Fruit fly (Drosophila melanogaster) whole organism, embryonic: Measurements from ENCODE around the gene Ubqn.

ENCODE experiments used
- Ada2b ChIP-seq: fragments of 200-800 bp; sonication (Bioruptor generic); IDR thresholded peaks from 2 replicates; pipeline ENCODE4 v1.3.6; 2022; ENCODE audit warnings: missing biosample characterization, missing genetic modification characterization
- CG13424 ChIP-seq: fragments of 200-800 bp; sonication (Bioruptor generic); optimal IDR thresholded peaks from 2 replicates; lab custom pipeline; 2019; ENCODE audit warnings: missing biosample characterization, mild to moderate bottlenecking, missing genetic modification characterization, moderate library complexity
- CG14965 ChIP-seq: fragments of 200-800 bp; sonication (Bioruptor generic); optimal IDR thresholded peaks from 2 replicates; lab custom pipeline; 2016; ENCODE audit warnings: missing biosample characterization, missing genetic modification characterization, borderline replicate concordance
- CG15073 ChIP-seq: fragments of 200-800 bp; sonication (Bioruptor generic); optimal IDR thresholded peaks from 2 replicates; lab custom pipeline; 2016; ENCODE audit warnings: missing biosample characterization, missing genetic modification characterization
- CG1529 ChIP-seq: fragments of 200-800 bp; sonication (Bioruptor generic); optimal IDR thresholded peaks from 3 replicates; lab custom pipeline; 2018; ENCODE audit warnings: missing biosample characterization, missing genetic modification characterization
- CG17361 ChIP-seq: fragments of 200-800 bp; sonication (Bioruptor generic); IDR thresholded peaks from 3 replicates; pipeline ENCODE4 v1.3.6; 2022; ENCODE audit warnings: missing biosample characterization, missing genetic modification characterization
- CG17802 ChIP-seq: fragments of 200-800 bp; sonication (Bioruptor generic); optimal IDR thresholded peaks from 2 replicates; lab custom pipeline; 2018; ENCODE audit warnings: missing biosample characterization, mild to moderate bottlenecking, missing genetic modification characterization, moderate library complexity
- CG17829 ChIP-seq: fragments of 200-800 bp; optimal IDR thresholded peaks from 2 replicates; lab custom pipeline; 2019; ENCODE audit warnings: missing biosample characterization, mild to moderate bottlenecking, missing genetic modification characterization, moderate library complexity
- CG17912 ChIP-seq: fragments of 200-800 bp; sonication (Bioruptor generic); optimal IDR thresholded peaks from 2 replicates; lab custom pipeline; 2018; ENCODE audit warnings: missing biosample characterization, mild to moderate bottlenecking, missing genetic modification characterization
- CG30431 ChIP-seq: fragments of 200-800 bp; sonication (Bioruptor generic); optimal IDR thresholded peaks from 2 replicates; lab custom pipeline; 2017; ENCODE audit warnings: missing biosample characterization, missing genetic modification characterization
- CG32767 ChIP-seq: fragments of 200-800 bp; sonication (Bioruptor generic); IDR thresholded peaks from 2 replicates; pipeline ENCODE4 v1.3.6; 2022; ENCODE audit warnings: missing biosample characterization, missing genetic modification characterization
- CG3281 ChIP-seq: fragments of 200-800 bp; sonication (Bioruptor generic); optimal IDR thresholded peaks from 3 replicates; lab custom pipeline; 2017; ENCODE audit warnings: missing biosample characterization, mild to moderate bottlenecking, missing genetic modification characterization
- CG3407 ChIP-seq: fragments of 200-800 bp; sonication (Bioruptor generic); optimal IDR thresholded peaks from 2 replicates; lab custom pipeline; 2018; ENCODE audit warnings: missing biosample characterization, mild to moderate bottlenecking, missing genetic modification characterization
- CG3838 ChIP-seq: fragments of 200-800 bp; sonication (Bioruptor generic); optimal IDR thresholded peaks from 3 replicates; lab custom pipeline; 2016; ENCODE audit warnings: missing biosample characterization, missing genetic modification characterization
- CG7928 ChIP-seq: fragments of 200-800 bp; sonication (Bioruptor generic); optimal IDR thresholded peaks from 2 replicates; lab custom pipeline; 2017; ENCODE audit warnings: missing biosample characterization, mild to moderate bottlenecking, missing genetic modification characterization
- CG7963 ChIP-seq: fragments of 200-800 bp; sonication (Bioruptor generic); IDR thresholded peaks from 3 replicates; pipeline ENCODE4 v1.3.6; 2022; ENCODE audit warnings: missing biosample characterization, missing genetic modification characterization; ENCODE audit not compliant: partially characterized antibody
- CG7987 ChIP-seq: fragments of 200-800 bp; sonication (Bioruptor generic); optimal IDR thresholded peaks from 2 replicates; lab custom pipeline; 2018; ENCODE audit warnings: missing biosample characterization, mild to moderate bottlenecking, missing genetic modification characterization, moderate library complexity
- CG9437 ChIP-seq: fragments of 200-800 bp; sonication (Bioruptor generic); optimal IDR thresholded peaks from 2 replicates; lab custom pipeline; 2018; ENCODE audit warnings: missing biosample characterization, mild to moderate bottlenecking, missing genetic modification characterization
- HHEX ChIP-seq: fragments of 200-800 bp; sonication (Bioruptor generic); optimal IDR thresholded peaks from 3 replicates; lab custom pipeline; 2017; ENCODE audit warnings: missing biosample characterization, mild to moderate bottlenecking, missing genetic modification characterization, missing genetic modification reagents
- HLH54F ChIP-seq: fragments of 200-800 bp; sonication (Bioruptor generic); optimal IDR thresholded peaks from 3 replicates; lab custom pipeline; 2016; ENCODE audit warnings: missing biosample characterization, missing genetic modification characterization
- Hand ChIP-seq: fragments of 200-800 bp; sonication (Bioruptor generic); optimal IDR thresholded peaks from 2 replicates; lab custom pipeline; 2017; ENCODE audit warnings: mild to moderate bottlenecking, missing biosample characterization, missing genetic modification reagents, missing genetic modification characterization
- HmgZ ChIP-seq: fragments of 200-800 bp; sonication (Bioruptor generic); optimal IDR thresholded peaks from 2 replicates; lab custom pipeline; 2018; ENCODE audit warnings: missing biosample characterization, mild to moderate bottlenecking, missing genetic modification characterization
- Max ChIP-seq: fragments of 200-800 bp; sonication (Bioruptor generic); optimal IDR thresholded peaks from 2 replicates; lab custom pipeline; 2016; ENCODE audit warnings: missing biosample characterization, mild to moderate bottlenecking, missing genetic modification characterization
- Opbp ChIP-seq: fragments of 200-800 bp; sonication (Bioruptor generic); IDR thresholded peaks from 3 replicates; pipeline ENCODE4 v1.3.6; 2022; ENCODE audit warnings: missing biosample characterization, missing genetic modification characterization; ENCODE audit not compliant: partially characterized antibody
- Scr ChIP-seq: fragments of 200-800 bp; sonication (Bioruptor generic); IDR thresholded peaks from 2 replicates; pipeline ENCODE4 v1.3.6; 2022; ENCODE audit warnings: missing biosample characterization, missing genetic modification characterization; ENCODE audit not compliant: partially characterized antibody
- Sin3A ChIP-seq: fragments of >200 bp; optimal IDR thresholded peaks from 2 replicates; lab custom pipeline; 2018
- Sox100B ChIP-seq: fragments of 200-800 bp; sonication (Bioruptor generic); optimal IDR thresholded peaks from 3 replicates; lab custom pipeline; 2018; ENCODE audit warnings: missing biosample characterization, mild to moderate bottlenecking, missing genetic modification characterization
- Sry-β ChIP-seq: fragments of 200-800 bp; sonication (Bioruptor generic); optimal IDR thresholded peaks from 2 replicates; lab custom pipeline; 2018; ENCODE audit warnings: missing biosample characterization, mild to moderate bottlenecking, missing genetic modification characterization, moderate library complexity
- Xbp1 ChIP-seq: fragments of 200-800 bp; sonication (Bioruptor generic); optimal IDR thresholded peaks from 3 replicates; lab custom pipeline; 2016; ENCODE audit warnings: missing biosample characterization, mild to moderate bottlenecking, missing genetic modification characterization
- dan ChIP-seq: fragments of 200-800 bp; sonication (Bioruptor generic); IDR thresholded peaks from 2 replicates; pipeline ENCODE4 v1.3.6; 2022; ENCODE audit warnings: missing biosample characterization, missing genetic modification characterization
- ems ChIP-seq: fragments of 200-800 bp; sonication (Bioruptor generic); optimal IDR thresholded peaks from 3 replicates; lab custom pipeline; 2016; ENCODE audit warnings: missing biosample characterization, missing genetic modification characterization
- gsb ChIP-seq: fragments of 200-800 bp; sonication (Bioruptor generic); IDR thresholded peaks from 2 replicates; pipeline ENCODE4 v1.3.6; 2022; ENCODE audit warnings: missing biosample characterization, missing genetic modification characterization
- jumu ChIP-seq: fragments of 200-800 bp; sonication (Bioruptor generic); optimal IDR thresholded peaks from 3 replicates; lab custom pipeline; 2016; ENCODE audit warnings: missing biosample characterization, missing genetic modification characterization
- ken ChIP-seq: fragments of 200-800 bp; sonication (Bioruptor generic); IDR thresholded peaks from 3 replicates; pipeline ENCODE4 v1.3.6; 2022; ENCODE audit warnings: missing biosample characterization, missing genetic modification characterization
- lilli ChIP-seq: fragments of 200-800 bp; sonication (Bioruptor generic); optimal IDR thresholded peaks from 3 replicates; lab custom pipeline; 2016; ENCODE audit warnings: missing biosample characterization, missing genetic modification characterization
- mld ChIP-seq: fragments of 200-800 bp; sonication (Bioruptor generic); IDR thresholded peaks from 3 replicates; pipeline ENCODE4 v1.3.6; 2022; ENCODE audit warnings: missing biosample characterization, missing genetic modification characterization; ENCODE audit not compliant: partially characterized antibody
- odd ChIP-seq: fragments of 200-800 bp; sonication (Bioruptor generic); optimal IDR thresholded peaks from 2 replicates; lab custom pipeline; 2017; ENCODE audit warnings: missing biosample characterization, mild to moderate bottlenecking, missing genetic modification characterization
- onecut ChIP-seq: fragments of 200-800 bp; sonication (Bioruptor generic); IDR thresholded peaks from 2 replicates; pipeline ENCODE4 v1.3.6; 2022; ENCODE audit warnings: missing biosample characterization, missing genetic modification characterization
- pb ChIP-seq: fragments of 200-800 bp; sonication (Bioruptor generic); optimal IDR thresholded peaks from 3 replicates; lab custom pipeline; 2016; ENCODE audit warnings: missing biosample characterization, missing genetic modification characterization
- phol ChIP-seq: fragments of 200-800 bp; sonication (Bioruptor generic); optimal IDR thresholded peaks from 3 replicates; lab custom pipeline; 2018; ENCODE audit warnings: missing biosample characterization, mild to moderate bottlenecking, missing genetic modification characterization, moderate library complexity
- ro ChIP-seq: fragments of 200-800 bp; sonication (Bioruptor generic); IDR thresholded peaks from 2 replicates; pipeline ENCODE4 v1.3.6; 2022; ENCODE audit warnings: missing biosample characterization, missing genetic modification characterization
- run ChIP-seq: fragments of 200-800 bp; sonication (Bioruptor generic); optimal IDR thresholded peaks from 3 replicates; lab custom pipeline; 2018; ENCODE audit warnings: missing biosample characterization, mild to moderate bottlenecking, missing genetic modification characterization
- slou ChIP-seq: fragments of 200-800 bp; sonication (Bioruptor generic); optimal IDR thresholded peaks from 3 replicates; lab custom pipeline; 2016; ENCODE audit warnings: missing biosample characterization, missing genetic modification characterization
- slp2 ChIP-seq: fragments of 200-800 bp; sonication (Bioruptor generic); optimal IDR thresholded peaks from 2 replicates; lab custom pipeline; 2016; ENCODE audit warnings: missing biosample characterization, missing genetic modification characterization
- tin ChIP-seq: fragments of 200-800 bp; sonication (Bioruptor generic); optimal IDR thresholded peaks from 3 replicates; lab custom pipeline; 2016; ENCODE audit warnings: missing biosample characterization, missing genetic modification characterization
- trem ChIP-seq: fragments of 200-800 bp; optimal IDR thresholded peaks from 3 replicates; lab custom pipeline; 2019; ENCODE audit warnings: missing biosample characterization, mild to moderate bottlenecking, missing genetic modification characterization, moderate library complexity
- twi ChIP-seq: fragments of 200-800 bp; optimal IDR thresholded peaks from 2 replicates; lab custom pipeline; 2019; ENCODE audit warnings: missing biosample characterization, mild to moderate bottlenecking, missing genetic modification characterization, moderate library complexity
- tx ChIP-seq: fragments of 200-800 bp; sonication (Bioruptor generic); optimal IDR thresholded peaks from 2 replicates; lab custom pipeline; 2016; ENCODE audit warnings: missing biosample characterization, missing genetic modification characterization
- wor ChIP-seq: fragments of 200-800 bp; sonication (Bioruptor generic); IDR thresholded peaks from 2 replicates; pipeline ENCODE4 v1.3.6; 2022; ENCODE audit warnings: missing biosample characterization, missing genetic modification characterization
- zen2 ChIP-seq: fragments of 200-800 bp; sonication (Bioruptor generic); IDR thresholded peaks from 3 replicates; pipeline ENCODE4 v1.3.6; 2022; ENCODE audit warnings: missing biosample characterization, missing genetic modification characterization; ENCODE audit not compliant: partially characterized antibody
- zfh1 ChIP-seq: fragments of 200-800 bp; sonication (Bioruptor generic); IDR thresholded peaks from 3 replicates; pipeline ENCODE4 v1.3.6; 2022; ENCODE audit warnings: missing biosample characterization, missing genetic modification characterization

The Ubqn gene

DNA sequence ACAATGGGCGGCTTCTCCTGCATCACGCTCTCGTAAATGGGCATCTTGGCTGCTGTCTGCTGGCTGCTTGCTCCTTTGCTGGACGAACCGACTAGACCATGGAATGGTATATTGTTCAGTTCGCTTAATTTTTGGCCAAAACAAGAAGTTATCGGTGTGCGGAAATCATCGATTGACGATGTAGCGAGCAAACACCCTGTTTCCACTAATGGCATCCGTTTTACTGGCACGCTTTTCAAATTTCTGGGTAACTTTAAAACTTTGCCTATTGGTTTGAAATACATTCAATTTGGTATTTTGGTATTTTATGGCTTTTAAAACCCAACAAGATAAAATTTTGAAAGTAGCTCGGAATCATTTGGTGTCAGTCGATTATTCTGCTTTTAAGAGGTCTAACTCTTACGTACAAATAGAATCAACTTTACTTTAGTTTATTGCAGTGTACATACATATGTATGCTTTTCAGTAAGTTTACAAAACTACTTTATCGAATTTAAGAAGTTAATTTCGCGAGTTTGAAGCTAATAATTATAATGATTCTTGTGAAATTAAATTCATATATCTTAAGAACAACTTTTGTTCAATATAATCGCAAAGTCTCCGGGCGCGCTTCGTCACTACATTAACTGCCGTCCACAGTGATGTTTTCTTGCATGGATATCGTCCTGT is 37.6 kb upstream of the Ubqn start, which contains the start of gene Arp10 (continued):
- TF ChIP-seq slou (GFP tag; lab: Kevin White, UChicago) (no peak), ken (GFP tag; lab: Robert Waterston, UW) (no peak), HmgZ (tag; lab: Kevin White, UChicago) (peak; percentile 50), Hand (GFP tag; lab: Kevin White, UChicago) (no peak), CG7928 (GFP tag; lab: Kevin White, UChicago) (no peak), Scr (GFP tag; lab: Robert Waterston, UW) (peak; percentile 51), CG7987 (GFP tag; lab: Kevin White, UChicago) (no peak), run (tag; lab: Kevin White, UChicago) (no peak), CG14965 (GFP tag; lab: Kevin White, UChicago) (no peak), Opbp (GFP tag; lab: Robert Waterston, UW) (peak; percentile 60; the same call in 1 of the 3 replicates), trem (peak; percentile 36), CG30431 (GFP tag; lab: Kevin White, UChicago) (no peak), CG17829 (tag; lab: Kevin White, UChicago) (peak; percentile 15), CG32767 (no peak), CG1529 (GFP tag; lab: Kevin White, UChicago) (no peak), CG13424 (tag; lab: Kevin White, UChicago) (peak; percentile 14), CG9437 (GFP tag; lab: Kevin White, UChicago) (no peak), lilli (GFP tag; lab: Kevin White, UChicago) (peak; percentile 12), CG17802 (tag; lab: Kevin White, UChicago) (peak; percentile 83), slp2 (GFP tag; lab: Kevin White, UChicago) (no peak), CG3838 (no peak), onecut (GFP tag; lab: Robert Waterston, UW) (no peak), CG3407 (GFP tag; lab: Kevin White, UChicago) (no peak), Max (GFP tag; lab: Kevin White, UChicago) (no peak), HHEX (GFP tag; lab: Kevin White, UChicago) (no peak), tin (GFP tag; lab: Kevin White, UChicago) (no peak), CG3281 (GFP tag; lab: Kevin White, UChicago) (no peak), HLH54F (no peak), ro (no peak), Sry-β (peak; percentile 48), ems (no peak), Sox100B (GFP tag; lab: Kevin White, UChicago) (no peak), phol (tag; lab: Kevin White, UChicago) (peak; percentile 40), mld (GFP tag; lab: Robert Waterston, UW) (no peak), zfh1 (GFP tag; lab: Robert Waterston, UW) (no peak), Sin3A (lab: Kevin White, UChicago) (peak; percentile 40), odd (GFP tag; lab: Kevin White, UChicago) (no peak), dan (no peak), CG7963 (GFP tag; lab: Robert Waterston, UW) (no peak), wor (GFP tag; lab: Robert Waterston, UW) (no peak), CG15073 (no peak), CG17361 (GFP tag; lab: Robert Waterston, UW) (0 out of 3 replicates have a peak, but pooled peaks have one; percentile 35), Xbp1 (GFP tag; lab: Kevin White, UChicago) (peak; percentile 31), pb (GFP tag; lab: Kevin White, UChicago) (no peak), tx (GFP tag; lab: Kevin White, UChicago) (no peak), CG17912 (no peak), gsb (GFP tag; lab: Robert Waterston, UW) (no peak), twi (no peak), jumu (no peak), Ada2b (no peak), zen2 (0 out of 3 replicates have a peak, but pooled peaks have one; percentile 31)
